Fruit fly (Drosophila melanogaster) ovary, adult (tissue): Measurements from ENCODE around the gene mu2.

Experiments used
- CG17801 ChIP-seq: fragments of 200-800 bp; optimal IDR thresholded peaks from 2 replicates; lab custom pipeline; 2019; ENCODE audit warnings: missing biosample characterization, mild to moderate bottlenecking, missing genetic modification characterization, moderate library complexity; ENCODE audit not compliant: partially characterized antibody

Gene mu2

DNA sequence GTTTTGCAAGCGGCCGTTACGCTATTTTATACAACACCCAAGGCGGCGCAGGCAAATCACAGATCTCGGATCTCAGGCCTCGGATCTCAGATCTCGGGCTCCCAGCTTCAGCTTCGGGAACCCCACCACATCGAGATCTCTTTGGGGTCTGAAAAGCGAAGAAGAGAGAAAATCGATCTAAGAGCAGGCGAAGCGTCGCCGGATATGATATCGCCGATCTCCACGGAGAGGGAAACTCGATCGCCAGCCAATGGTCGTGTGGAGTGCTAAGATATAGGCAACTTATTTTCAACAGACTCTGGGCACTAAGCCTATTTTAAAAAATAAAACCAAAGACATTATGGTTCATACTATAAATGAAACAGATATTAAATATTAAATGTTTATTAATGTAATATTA is 8.5 kb downstream of the mu2 start, which contains the start of the genes CG46523 and CG5687:
TSS of gene CG46523 (minus strand) at position 337 of the 400 bp plus-strand sequence.
TSS of gene CG5687 (minus strand) at position 337 of the 400 bp plus-strand sequence.
- TF ChIP-seq CG17801 (GFP tag; lab: Kevin White, UChicago) = no peak

DNA sequence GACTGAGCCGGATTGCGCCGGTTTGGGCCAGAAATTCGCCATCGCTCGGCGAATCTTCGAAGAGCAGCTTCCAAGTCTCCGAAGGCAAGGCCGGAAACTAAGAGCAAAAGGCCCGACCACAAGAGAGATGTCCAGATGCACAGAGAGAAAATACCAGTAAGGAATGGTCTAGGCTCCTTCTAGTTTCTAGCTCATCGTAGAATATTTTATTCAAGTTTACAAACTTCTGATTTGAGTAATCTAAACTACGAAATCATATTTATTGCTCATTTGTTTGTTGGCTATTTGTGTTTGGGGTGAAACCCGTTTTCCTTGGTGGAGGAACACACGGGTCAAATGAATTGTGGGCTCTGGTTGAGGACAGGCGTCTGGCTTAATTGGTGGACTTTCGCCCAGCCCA is 9.8 kb downstream of the mu2 start:
- no peak for TF ChIP-seq CG17801 (GFP tag; lab: Kevin White, UChicago)

DNA sequence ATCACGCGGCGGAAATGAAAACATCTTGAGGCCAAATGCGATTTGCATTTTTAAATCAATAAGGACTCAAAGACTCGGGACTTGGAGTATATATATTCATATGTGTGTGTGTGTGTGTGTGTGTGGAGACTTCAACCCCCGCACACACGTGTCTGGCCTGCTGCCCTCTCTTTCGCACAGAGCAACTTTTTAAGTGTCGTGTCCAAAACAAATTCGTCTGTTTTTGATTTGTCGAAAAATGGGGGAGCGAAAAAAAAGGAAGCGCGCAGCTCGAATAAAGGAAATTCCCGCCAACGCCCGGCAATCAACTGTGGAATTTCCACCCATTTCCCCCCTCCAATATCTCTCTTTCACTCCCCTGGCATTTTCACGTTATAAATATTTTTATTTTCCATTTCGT is 18.3 kb downstream of the mu2 start:
- no peak for TF ChIP-seq CG17801 (GFP tag; lab: Kevin White, UChicago)

DNA sequence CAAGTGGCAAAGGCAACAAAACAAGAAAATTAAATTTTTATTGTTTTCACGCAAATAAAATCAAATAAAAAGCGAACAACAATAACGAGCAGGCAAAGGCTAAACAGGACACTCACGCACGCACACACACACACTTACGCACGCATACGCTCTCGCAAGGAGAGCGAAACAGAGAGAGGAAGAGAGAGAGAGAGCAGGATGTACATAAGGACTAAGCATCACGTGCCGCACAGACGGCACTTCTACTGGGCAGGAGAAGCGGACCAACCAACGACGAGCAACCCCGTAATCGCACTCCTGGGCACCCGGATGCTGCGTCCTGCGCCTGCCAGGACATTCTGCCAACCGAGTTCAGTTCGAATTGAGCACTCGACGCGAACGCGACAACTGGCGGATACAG is 26.3 kb downstream of the mu2 start, which contains the start of gene Dbx:
TSS of gene Dbx (plus strand) at position 365 of the 400 bp plus-strand sequence.
- TF ChIP-seq CG17801 (GFP tag; lab: Kevin White, UChicago) = no peak

DNA sequence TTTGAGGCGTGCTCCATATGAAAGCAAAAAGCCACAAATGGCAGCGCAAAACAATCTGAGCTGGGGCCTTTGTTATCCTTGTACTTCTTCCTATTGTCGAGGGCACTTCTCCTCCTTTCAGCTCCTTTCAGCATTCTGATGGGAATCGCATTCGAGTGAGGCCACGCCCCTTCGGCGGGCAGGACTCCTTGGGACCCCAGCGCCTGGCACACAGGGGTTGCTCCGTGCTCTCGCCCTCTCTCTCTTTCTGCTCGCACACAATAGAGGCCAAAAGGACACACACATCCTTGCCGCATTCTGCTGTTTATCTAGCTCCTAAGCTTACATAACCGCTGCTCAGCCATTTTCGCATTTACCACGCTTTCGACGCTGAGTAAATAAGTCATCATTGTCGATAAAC is 27.2 kb downstream of the mu2 start:
- no peak for TF ChIP-seq CG17801 (GFP tag; lab: Kevin White, UChicago)

DNA sequence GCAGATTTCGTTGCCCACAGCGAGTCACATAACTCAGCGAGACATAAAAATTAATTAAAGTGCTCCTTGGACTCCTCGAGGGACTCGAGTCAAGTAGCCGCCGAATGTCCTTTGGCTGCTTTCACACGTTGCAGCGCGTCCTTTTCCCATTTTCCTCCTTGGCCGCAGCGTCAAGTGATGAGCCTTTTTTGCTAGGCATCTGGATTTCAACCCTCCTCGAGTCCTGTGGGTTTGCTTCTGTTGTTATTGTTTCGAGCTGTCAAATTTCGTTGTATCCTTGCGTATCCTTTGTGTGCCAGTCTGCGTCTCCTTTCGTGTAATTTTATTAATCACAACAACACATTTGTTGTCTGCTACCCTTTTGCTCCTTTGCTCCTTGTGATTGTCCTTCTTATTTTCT is 30.7 kb downstream of the mu2 start:
- TF ChIP-seq CG17801 (GFP tag; lab: Kevin White, UChicago) = no peak

DNA sequence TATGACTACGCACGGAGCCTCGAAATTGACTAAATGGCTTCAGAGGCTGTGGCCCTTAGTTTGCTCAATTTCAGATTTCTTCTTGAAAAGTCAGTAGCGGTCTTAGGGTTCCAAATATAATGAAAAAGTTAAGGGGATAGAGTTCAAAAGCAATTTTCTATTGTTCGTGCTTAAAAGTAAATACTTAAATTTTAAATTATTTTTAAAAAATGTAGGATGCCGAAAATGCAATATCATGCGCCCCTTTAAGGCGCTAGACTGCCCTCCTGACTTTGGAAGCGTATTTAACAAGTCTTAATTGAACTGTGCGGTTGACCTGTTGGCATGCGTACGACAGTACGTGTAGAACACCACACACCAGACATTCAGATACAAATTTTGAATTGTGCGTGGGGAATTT is 32.6 kb downstream of the mu2 start:
- no peak for TF ChIP-seq CG17801 (GFP tag; lab: Kevin White, UChicago)

DNA sequence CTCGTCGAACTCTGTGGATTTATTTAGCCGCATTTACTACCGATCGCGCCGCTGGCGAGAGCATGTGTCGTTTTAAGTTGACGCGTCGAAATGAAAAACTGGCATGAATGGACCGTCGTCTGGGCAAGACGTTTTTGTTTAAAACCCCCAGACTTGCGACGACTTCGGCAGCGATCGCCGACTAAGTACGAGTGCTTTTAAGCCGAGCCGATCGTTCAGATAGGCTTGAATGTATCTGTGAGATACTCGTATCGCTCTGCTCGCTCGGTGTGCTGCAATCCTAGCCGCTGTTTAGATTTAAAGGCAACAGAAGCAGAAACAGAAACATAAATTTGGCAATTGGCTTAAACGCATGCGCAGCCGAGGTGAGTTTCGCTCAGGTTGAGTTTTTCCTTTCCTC is 37.2 kb downstream of the mu2 start, which contains the start of gene dsb:
TSS of gene dsb (minus strand) at position 91 of the 400 bp plus-strand sequence.
- TF ChIP-seq CG17801 (GFP tag; lab: Kevin White, UChicago) = no peak

DNA sequence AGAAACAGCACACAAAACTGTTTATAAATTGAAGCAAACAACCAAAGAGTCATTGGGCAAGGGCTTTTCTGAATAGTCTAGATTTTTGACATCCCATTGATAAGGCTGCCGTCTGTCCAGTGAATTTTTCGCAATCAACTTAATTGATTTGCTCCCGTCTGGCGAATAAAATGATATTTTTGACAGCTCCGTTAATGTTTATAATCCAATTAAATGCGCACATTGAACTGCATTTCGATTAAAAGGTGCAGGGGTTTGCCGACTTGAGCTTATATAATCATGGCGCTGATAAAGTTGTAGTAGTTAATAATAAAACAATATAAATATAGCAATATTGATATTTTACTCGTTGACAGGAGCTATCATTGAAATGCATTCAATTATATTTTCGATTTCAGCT is 38.3 kb downstream of the mu2 start:
- TF ChIP-seq CG17801 (GFP tag; lab: Kevin White, UChicago) = no peak

DNA sequence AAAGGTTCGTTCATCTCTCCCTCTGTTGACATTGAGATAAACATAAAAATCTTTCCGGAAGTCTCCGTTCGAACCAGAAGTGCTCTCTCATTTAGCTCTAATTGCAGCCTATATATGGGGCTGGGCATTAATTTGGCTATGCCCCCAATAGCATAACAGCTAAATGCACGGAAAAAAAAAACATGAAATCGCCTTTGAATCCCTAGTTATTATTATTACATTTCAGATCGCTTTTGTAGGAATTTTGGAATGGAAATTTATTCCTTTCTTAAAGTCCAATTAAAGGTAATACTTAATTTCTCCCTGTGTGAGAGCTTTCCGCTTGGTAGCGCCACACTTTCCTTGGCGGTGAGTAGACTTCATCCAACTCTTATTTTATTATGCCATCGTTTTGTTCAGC is 41.1 kb downstream of the mu2 start:
- TF ChIP-seq CG17801 (GFP tag; lab: Kevin White, UChicago) = no peak

DNA sequence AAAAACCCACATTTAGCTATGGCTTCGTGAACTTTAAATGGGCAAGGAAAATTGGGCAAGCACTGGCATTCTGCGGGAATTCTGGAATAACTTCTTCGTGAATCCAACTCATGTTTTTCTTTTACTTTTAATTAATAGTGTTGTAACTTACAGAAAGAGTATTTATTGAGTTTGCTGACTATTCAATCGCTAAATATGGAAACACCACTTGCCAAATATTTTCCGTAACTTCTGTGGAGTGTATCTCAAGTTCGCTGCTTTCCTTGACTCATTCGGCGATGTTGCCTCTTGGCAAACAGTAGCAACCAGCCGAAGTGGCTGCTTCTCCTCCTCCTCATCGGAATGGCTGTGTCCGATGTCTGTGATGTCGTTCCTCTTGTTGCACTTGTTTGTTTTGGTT is 42.0 kb downstream of the mu2 start:
- no peak for TF ChIP-seq CG17801 (GFP tag; lab: Kevin White, UChicago)

DNA sequence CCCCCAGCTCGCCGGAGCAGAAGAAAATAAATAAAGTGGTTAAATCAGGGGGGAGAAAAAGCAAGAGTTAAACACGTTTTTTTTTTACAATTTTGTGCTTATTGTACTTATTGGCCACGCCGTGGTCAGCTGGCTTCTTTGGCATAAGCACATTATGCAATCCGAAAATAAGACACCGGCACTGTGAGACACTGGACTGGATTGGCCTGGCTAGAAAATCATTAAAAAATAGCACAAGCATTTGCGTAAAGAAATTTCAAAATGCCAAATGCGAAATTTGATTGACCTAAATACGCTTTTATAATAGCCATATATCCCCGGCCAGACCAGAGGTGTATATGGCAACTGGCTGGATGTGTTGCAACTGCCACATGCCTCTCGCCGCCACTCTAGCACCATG is 42.8 kb downstream of the mu2 start:
- TF ChIP-seq CG17801 (GFP tag; lab: Kevin White, UChicago) = no peak

DNA sequence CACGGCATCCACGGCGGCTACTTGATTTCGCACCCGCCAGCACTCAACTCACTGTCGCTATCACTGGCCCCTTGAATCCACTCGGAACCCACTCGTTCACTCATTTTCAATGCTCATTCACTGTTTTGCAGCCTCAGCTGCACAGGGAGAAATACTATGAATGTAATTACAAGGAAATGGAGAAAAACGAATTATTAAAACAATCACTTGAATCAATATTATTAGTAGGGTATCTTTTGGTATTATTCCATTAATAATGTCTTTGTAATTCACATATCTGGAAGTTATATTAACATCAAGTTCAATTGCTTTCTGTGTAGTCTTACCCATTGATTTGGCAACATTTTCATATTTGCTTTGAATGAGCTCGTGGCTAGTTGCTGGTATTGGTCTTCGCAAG is 46.6 kb downstream of the mu2 start:
- no peak for TF ChIP-seq CG17801 (GFP tag; lab: Kevin White, UChicago)

DNA sequence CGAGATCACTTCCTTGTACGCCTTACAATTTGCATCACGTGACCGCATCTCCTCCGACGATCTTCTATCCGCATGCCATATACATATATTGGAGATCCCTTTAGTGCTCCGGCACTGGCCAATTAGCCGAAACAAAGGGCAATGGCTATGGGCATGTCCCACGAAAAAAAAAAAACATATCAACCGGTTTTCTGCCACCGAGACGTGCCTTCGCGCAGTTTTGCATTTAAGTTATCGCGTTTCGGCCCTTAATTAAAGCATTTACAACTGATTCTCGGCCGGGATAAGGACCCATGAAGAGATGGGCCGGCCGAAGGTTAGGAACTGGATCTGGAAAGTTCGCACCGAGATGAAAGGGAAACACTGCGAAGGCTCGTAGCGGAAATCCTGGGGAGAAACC is 47.7 kb downstream of the mu2 start:
- TF ChIP-seq CG17801 (GFP tag; lab: Kevin White, UChicago) = no peak

DNA sequence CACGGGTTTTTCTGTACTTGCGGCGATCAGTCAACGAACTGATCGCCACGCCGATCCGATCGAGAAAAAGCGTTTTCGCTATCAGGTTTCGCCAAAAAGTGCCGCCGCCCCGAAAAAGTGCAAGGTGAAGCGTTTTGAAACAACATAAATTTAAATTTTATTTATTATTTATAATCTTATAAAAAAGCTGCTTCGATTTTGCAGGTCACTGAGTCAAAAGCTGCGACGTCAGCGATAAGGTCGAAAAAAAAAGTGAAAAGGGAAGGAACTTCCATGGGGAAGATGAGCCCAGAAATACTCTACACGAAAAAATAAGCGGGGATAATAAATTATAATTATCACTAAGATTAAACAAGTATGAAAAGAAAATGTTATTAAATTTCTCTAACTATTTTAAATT is 49.6 kb downstream of the mu2 start:
- no peak for TF ChIP-seq CG17801 (GFP tag; lab: Kevin White, UChicago)
